Fruit fly (Drosophila melanogaster): ENCODE results near the gene CG14323.
A peak's percentile ranks its signal among the peaks of the same experiment; 100 is the strongest.

CG14323 gene

dm6 chr3R:17604198-17604879, 17.6 kb downstream of the CG14323 start (continued):
- TF ChIP-seq fd85E (GFP tag; optimal IDR thresholded peaks at IDR 0.05) (no peak), CG8119 (GFP tag; IDR thresholded peaks at IDR 0.05) (peak; percentile 51), Hr4 (GFP tag; optimal IDR thresholded peaks at IDR 0.05) (peak; percentile 22), CG1621 (tag; optimal IDR thresholded peaks at IDR 0.05) (peak; percentile 22), CG8632 (GFP tag; optimal IDR thresholded peaks at IDR 0.05) (peak; percentile 33), CG15336 (GFP tag; IDR thresholded peaks at IDR 0.05) (peak; percentile 37), cyc (GFP tag; optimal IDR thresholded peaks at IDR 0.05) (peak; percentile 12), Eip75B (GFP tag; optimal IDR thresholded peaks at IDR 0.05) (no peak), CG7368 (GFP tag; optimal IDR thresholded peaks at IDR 0.05) (no peak), CG3032 (tag; optimal IDR thresholded peaks at IDR 0.05) (no peak), OdsH (GFP tag; optimal IDR thresholded peaks at IDR 0.05) (peak; percentile 50), CG10631 (GFP tag; optimal IDR thresholded peaks at IDR 0.05) (peak; percentile 55), dac (GFP tag; optimal IDR thresholded peaks at IDR 0.05) (peak; percentile 3), CG6276 (GFP tag; optimal IDR thresholded peaks at IDR 0.05) (peak; percentile 60), dsx (GFP tag; optimal IDR thresholded peaks at IDR 0.05; ENCODE audit: poor library complexity, severe bottlenecking) (peak; percentile 58), pdm3 (GFP tag; optimal IDR thresholded peaks at IDR 0.05) (no peak), CG6792 (GFP tag; optimal IDR thresholded peaks at IDR 0.05) (peak; percentile 39), CG16779 (tag; optimal IDR thresholded peaks at IDR 0.05) (peak; percentile 44), Sox15 (GFP tag; optimal IDR thresholded peaks at IDR 0.05) (peak; percentile 15), Lpt (GFP tag; optimal IDR thresholded peaks at IDR 0.05) (no peak), achi (GFP tag; optimal IDR thresholded peaks at IDR 0.05) (peak; percentile 59), CG11762 (GFP tag; optimal IDR thresholded peaks at IDR 0.05; ENCODE audit: insufficient read depth) (peak; percentile 12), Eip78C (GFP tag) (peak; percentile 88), Eip93F (GFP tag; optimal IDR thresholded peaks at IDR 0.05) (no peak), topi (GFP tag; optimal IDR thresholded peaks at IDR 0.05) (peak; percentile 37), CG31627 (GFP tag; optimal IDR thresholded peaks at IDR 0.05) (peak; percentile 27), fkh (GFP tag; optimal IDR thresholded peaks at IDR 0.05) (peak; percentile 10), CG32006 (GFP tag; optimal IDR thresholded peaks at IDR 0.05) (peak; percentile 73), CG34406 (GFP tag; optimal IDR thresholded peaks at IDR 0.05) (peak; percentile 56), Met (GFP tag; optimal IDR thresholded peaks at IDR 0.05) (peak; percentile 17), eg (GFP tag; IDR thresholded peaks at IDR 0.05) (peak; percentile 45; the same call in 1 of the 3 replicates), Ets96B (tag; optimal IDR thresholded peaks at IDR 0.05) (peak; percentile 66)

DNA sequence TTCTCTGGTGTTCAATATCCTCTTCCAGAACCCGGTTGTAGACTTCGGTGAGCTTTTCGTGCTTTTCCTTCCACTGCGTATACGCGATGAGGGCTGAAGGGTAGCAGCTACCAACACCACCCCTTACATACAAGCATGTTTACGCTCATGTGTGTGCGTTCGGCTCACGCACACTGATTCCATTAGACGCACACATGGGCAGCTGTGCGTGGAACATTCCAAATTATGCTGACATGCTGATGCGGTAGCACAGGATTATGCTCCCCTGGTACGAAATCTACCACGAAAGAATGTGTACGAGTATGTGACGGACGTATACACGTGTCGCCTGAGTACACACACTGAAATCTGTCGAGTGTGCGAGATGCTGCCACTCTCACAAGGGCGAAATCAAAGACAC, 18.2 kb downstream of the CG14323 start:
- TF ChIP-seq Eip93F (GFP tag; optimal IDR thresholded peaks at IDR 0.05) (no peak), vri (GFP tag; optimal IDR thresholded peaks at IDR 0.05) (peak; percentile 25)

DNA sequence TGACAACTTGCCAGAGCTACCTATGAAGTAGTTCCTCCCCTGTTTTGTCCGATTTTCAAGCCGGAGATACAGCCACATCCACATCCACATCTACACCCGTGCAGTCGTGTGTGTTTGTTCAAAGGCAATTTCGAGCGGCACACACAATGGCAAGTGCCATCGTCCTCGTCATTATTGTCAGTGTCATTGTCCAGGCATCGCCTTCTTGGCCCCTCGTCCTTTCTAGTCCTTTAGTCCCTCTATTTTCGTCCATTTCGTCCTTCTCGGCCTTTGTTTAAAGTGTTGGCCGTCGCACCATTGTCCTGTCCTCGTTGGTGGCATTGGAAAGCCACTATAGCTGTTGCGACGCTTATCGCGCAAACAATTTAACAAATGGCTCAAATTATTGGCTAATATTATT, 18.9 kb downstream of the CG14323 start:
- TF ChIP-seq CG9139 (GFP tag; optimal IDR thresholded peaks at IDR 0.05) (no peak), cyc (GFP tag; optimal IDR thresholded peaks at IDR 0.05) (no peak), Sox102F (GFP tag; optimal IDR thresholded peaks at IDR 0.05) (no peak)

- TF ChIP-seq svp (GFP tag) (peak; percentile 3), acj6 (GFP tag; optimal IDR thresholded peaks at IDR 0.05) (no peak), topi (GFP tag; optimal IDR thresholded peaks at IDR 0.05) (no peak)
Observed at dm6 chr3R:17601866-17602265, 20.0 kb downstream of the CG14323 start.

Measured in whole organism, prepupa.